Fruit fly (Drosophila melanogaster) whole organism, prepupa: ENCODE data around the gene CG12535.

Experiments
- Blimp-1 ChIP-seq: fragments of 200-800 bp; sonication (Bioruptor generic); optimal IDR thresholded peaks from 3 replicates; lab custom pipeline; 2017; ENCODE audit warnings: missing biosample characterization, missing genetic modification characterization, mild to moderate bottlenecking, moderate library complexity, missing genetic modification reagents
- CG10631 ChIP-seq: fragments of 200-800 bp; sonication (Bioruptor generic); optimal IDR thresholded peaks from 2 replicates; lab custom pipeline; 2016; ENCODE audit warnings: missing biosample characterization, missing genetic modification characterization
- CG11294 ChIP-seq: fragments of 200-800 bp; sonication (Bioruptor generic); IDR thresholded peaks from 2 replicates; pipeline ENCODE4 v1.3.6; 2022; ENCODE audit warnings: missing biosample characterization, missing genetic modification characterization
- CG11762 ChIP-seq: fragments of 200-800 bp; sonication (Bioruptor generic); optimal IDR thresholded peaks from 3 replicates; lab custom pipeline; 2016; ENCODE audit warnings: missing biosample characterization, missing genetic modification characterization; ENCODE audit not compliant: insufficient read depth
- CG11902 ChIP-seq: fragments of 200-800 bp; sonication (Bioruptor generic); optimal IDR thresholded peaks from 3 replicates; lab custom pipeline; 2016; ENCODE audit warnings: missing biosample characterization, missing genetic modification characterization
- CG15336 ChIP-seq: fragments of 200-800 bp; sonication (Bioruptor generic); IDR thresholded peaks from 2 replicates; pipeline ENCODE4 v1.3.6; 2022; ENCODE audit warnings: missing biosample characterization, missing genetic modification characterization
- CG1621 ChIP-seq: fragments of 200-800 bp; sonication (Bioruptor generic); optimal IDR thresholded peaks from 3 replicates; lab custom pipeline; 2018; ENCODE audit warnings: missing biosample characterization, mild to moderate bottlenecking, missing genetic modification characterization
- CG3032 ChIP-seq: fragments of 200-800 bp; optimal IDR thresholded peaks from 2 replicates; lab custom pipeline; 2019; ENCODE audit warnings: missing biosample characterization, mild to moderate bottlenecking, missing genetic modification characterization, moderate library complexity
- CG31627 ChIP-seq: fragments of 200-800 bp; sonication (Bioruptor generic); optimal IDR thresholded peaks from 3 replicates; lab custom pipeline; 2016; ENCODE audit warnings: missing biosample characterization, missing genetic modification characterization
- CG32006 ChIP-seq: fragments of 200-800 bp; sonication (Bioruptor generic); optimal IDR thresholded peaks from 3 replicates; lab custom pipeline; 2017; ENCODE audit warnings: missing biosample characterization, mild to moderate bottlenecking, missing genetic modification characterization
- CG34406 ChIP-seq: fragments of 200-800 bp; sonication (Bioruptor generic); optimal IDR thresholded peaks from 3 replicates; lab custom pipeline; 2016; ENCODE audit warnings: missing biosample characterization, missing genetic modification characterization
- CG3919 ChIP-seq: fragments of 200-800 bp; sonication (Bioruptor generic); optimal IDR thresholded peaks from 3 replicates; lab custom pipeline; 2016; ENCODE audit warnings: missing biosample characterization, missing genetic modification characterization
- CG4318 ChIP-seq: fragments of 200-800 bp; sonication (Bioruptor generic); optimal IDR thresholded peaks from 3 replicates; lab custom pipeline; 2017; ENCODE audit warnings: missing biosample characterization, mild to moderate bottlenecking, missing genetic modification characterization
- CG6163 ChIP-seq: fragments of 200-800 bp; sonication (Bioruptor generic); IDR thresholded peaks from 3 replicates; pipeline ENCODE4 v1.3.6; 2022; ENCODE audit warnings: missing biosample characterization, missing genetic modification characterization
- CG6276 ChIP-seq: fragments of 200-800 bp; sonication (Bioruptor generic); optimal IDR thresholded peaks from 2 replicates; lab custom pipeline; 2017; ENCODE audit warnings: missing biosample characterization, mild to moderate bottlenecking, missing genetic modification characterization
- CG6792 ChIP-seq: fragments of 200-800 bp; sonication (Bioruptor generic); optimal IDR thresholded peaks from 3 replicates; lab custom pipeline; 2016; ENCODE audit warnings: missing biosample characterization, missing genetic modification characterization
- CG6808 ChIP-seq: fragments of 200-800 bp; sonication (Bioruptor generic); optimal IDR thresholded peaks from 3 replicates; lab custom pipeline; 2017; ENCODE audit warnings: missing biosample characterization, missing genetic modification characterization, mild to moderate bottlenecking, moderate library complexity, missing genetic modification reagents
- CG7368 ChIP-seq: fragments of 200-800 bp; sonication (Bioruptor generic); optimal IDR thresholded peaks from 3 replicates; lab custom pipeline; 2016; ENCODE audit warnings: missing biosample characterization, missing genetic modification characterization
- CG8119 ChIP-seq: fragments of 200-800 bp; sonication (Bioruptor generic); IDR thresholded peaks from 3 replicates; pipeline ENCODE4 v1.3.6; 2022; ENCODE audit warnings: missing biosample characterization, missing genetic modification characterization
- CG8319 ChIP-seq: fragments of 200-800 bp; sonication (Bioruptor generic); optimal IDR thresholded peaks from 3 replicates; lab custom pipeline; 2016; ENCODE audit warnings: missing biosample characterization, missing genetic modification characterization
- CG9139 ChIP-seq: fragments of 200-800 bp; sonication (Bioruptor generic); optimal IDR thresholded peaks from 3 replicates; lab custom pipeline; 2017; ENCODE audit warnings: missing biosample characterization, mild to moderate bottlenecking, missing genetic modification characterization
- Eip78C ChIP-seq: fragments of 200-800 bp; sonication (Bioruptor generic); peaks from one replicate; lab custom pipeline; 2016; ENCODE audit warnings: missing biosample characterization, missing genetic modification characterization
- Ets21C ChIP-seq: fragments of 200-800 bp; sonication (Bioruptor generic); optimal IDR thresholded peaks from 3 replicates; lab custom pipeline; 2016; ENCODE audit warnings: missing biosample characterization, missing genetic modification characterization
- Ets96B ChIP-seq: fragments of 200-800 bp; optimal IDR thresholded peaks from 2 replicates; lab custom pipeline; 2019; ENCODE audit warnings: missing biosample characterization, mild to moderate bottlenecking, missing genetic modification characterization, moderate library complexity
- Gug ChIP-seq: fragments of 200-800 bp; sonication (Bioruptor generic); IDR thresholded peaks from 2 replicates; pipeline ENCODE4 v1.3.6; 2022; ENCODE audit warnings: missing biosample characterization, missing genetic modification characterization
- Hr38 ChIP-seq: sonication (Bioruptor generic); optimal IDR thresholded peaks from 2 replicates; lab custom pipeline; 2016; ENCODE audit warnings: missing biosample characterization, missing genetic modification characterization
- Hr39 ChIP-seq: fragments of 200-800 bp; sonication (Bioruptor generic); optimal IDR thresholded peaks from 2 replicates; lab custom pipeline; 2016; ENCODE audit warnings: missing biosample characterization, missing genetic modification characterization
- Lpt ChIP-seq: fragments of 200-800 bp; sonication (Bioruptor generic); optimal IDR thresholded peaks from 3 replicates; lab custom pipeline; 2016; ENCODE audit warnings: missing biosample characterization, missing genetic modification characterization
- Met ChIP-seq: fragments of 200-800 bp; sonication (Bioruptor generic); optimal IDR thresholded peaks from 3 replicates; lab custom pipeline; 2016; ENCODE audit warnings: missing biosample characterization, missing genetic modification characterization
- OdsH ChIP-seq: fragments of 200-800 bp; sonication (Bioruptor generic); optimal IDR thresholded peaks from 3 replicates; lab custom pipeline; 2016; ENCODE audit warnings: missing biosample characterization, missing genetic modification characterization
- Smox ChIP-seq: fragments of 200-800 bp; sonication (Bioruptor generic); optimal IDR thresholded peaks from 3 replicates; lab custom pipeline; 2016; ENCODE audit warnings: missing biosample characterization, missing genetic modification characterization
- Sox102F ChIP-seq: fragments of 200-800 bp; sonication (Bioruptor generic); optimal IDR thresholded peaks from 2 replicates; lab custom pipeline; 2016; ENCODE audit warnings: missing biosample characterization, mild to moderate bottlenecking, missing genetic modification characterization
- Sox14 ChIP-seq: fragments of 200-800 bp; sonication (Bioruptor generic); optimal IDR thresholded peaks from 3 replicates; lab custom pipeline; 2016; ENCODE audit warnings: missing biosample characterization, missing genetic modification characterization
- Sox15 ChIP-seq: fragments of 200-800 bp; sonication (Bioruptor generic); optimal IDR thresholded peaks from 3 replicates; lab custom pipeline; 2016; ENCODE audit warnings: missing biosample characterization, missing genetic modification characterization
- acj6 ChIP-seq: fragments of 200-800 bp; sonication (Bioruptor generic); optimal IDR thresholded peaks from 3 replicates; lab custom pipeline; 2016; ENCODE audit warnings: missing biosample characterization, missing genetic modification characterization
- cyc ChIP-seq: fragments of 200-800 bp; sonication (Bioruptor generic); optimal IDR thresholded peaks from 3 replicates; lab custom pipeline; 2016; ENCODE audit warnings: missing biosample characterization, missing genetic modification characterization
- dac ChIP-seq: fragments of 200-800 bp; sonication (Bioruptor generic); optimal IDR thresholded peaks from 2 replicates; lab custom pipeline; 2017; ENCODE audit warnings: missing biosample characterization, mild to moderate bottlenecking, missing genetic modification characterization
- eg ChIP-seq: fragments of 200-800 bp; sonication (Bioruptor generic); IDR thresholded peaks from 3 replicates; pipeline ENCODE4 v1.3.6; 2022; ENCODE audit warnings: missing biosample characterization, missing genetic modification characterization
- esn ChIP-seq: fragments of 200-800 bp; sonication (Bioruptor generic); optimal IDR thresholded peaks from 2 replicates; lab custom pipeline; 2016; ENCODE audit warnings: missing biosample characterization, mild to moderate bottlenecking, missing genetic modification characterization, moderate library complexity
- fd85E ChIP-seq: fragments of 200-800 bp; sonication (Bioruptor generic); optimal IDR thresholded peaks from 3 replicates; lab custom pipeline; 2016; ENCODE audit warnings: missing biosample characterization, missing genetic modification characterization
- fkh ChIP-seq: fragments of 200-800 bp; sonication (Bioruptor generic); optimal IDR thresholded peaks from 3 replicates; lab custom pipeline; 2017; ENCODE audit warnings: missing biosample characterization, mild to moderate bottlenecking, missing genetic modification characterization, moderate library complexity
- lz ChIP-seq: fragments of 200-800 bp; sonication (Bioruptor generic); optimal IDR thresholded peaks from 3 replicates; lab custom pipeline; 2016; ENCODE audit warnings: missing biosample characterization, missing genetic modification characterization
- net ChIP-seq: fragments of 200-800 bp; sonication (Bioruptor generic); optimal IDR thresholded peaks from 3 replicates; lab custom pipeline; 2016; ENCODE audit warnings: missing biosample characterization, missing genetic modification characterization
- pdm3 ChIP-seq: fragments of 200-800 bp; sonication (Bioruptor generic); optimal IDR thresholded peaks from 3 replicates; lab custom pipeline; 2016; ENCODE audit warnings: missing biosample characterization, missing genetic modification characterization
- salr ChIP-seq, 2 experiments: fragments of 200-800 bp; sonication (Bioruptor generic); optimal IDR thresholded peaks; 3 replicates each; lab custom pipeline; 2016 to 2018; ENCODE audit warnings: missing biosample characterization in 2 of 2, missing genetic modification characterization in 2 of 2, mild to moderate bottlenecking in 1 of 2
- ss ChIP-seq, 2 experiments: fragments of 200-800 bp; sonication (Bioruptor generic); optimal IDR thresholded peaks; 2 replicates in 1 of 2; 3 replicates in 1 of 2; lab custom pipeline; 2017 to 2018; ENCODE audit warnings: mild to moderate bottlenecking in 2 of 2, missing biosample characterization in 2 of 2, missing genetic modification characterization in 2 of 2, moderate library complexity in 1 of 2
- svp ChIP-seq: fragments of 200-800 bp; sonication (Bioruptor generic); peaks from one replicate; lab custom pipeline; 2016; ENCODE audit warnings: missing biosample characterization, missing genetic modification characterization
- topi ChIP-seq: fragments of 200-800 bp; sonication (Bioruptor generic); optimal IDR thresholded peaks from 3 replicates; lab custom pipeline; 2016; ENCODE audit warnings: missing biosample characterization, missing genetic modification characterization
- vri ChIP-seq: fragments of 200-800 bp; sonication (Bioruptor generic); optimal IDR thresholded peaks from 3 replicates; lab custom pipeline; 2016; ENCODE audit warnings: missing biosample characterization, mild to moderate bottlenecking, missing genetic modification characterization

Gene CG12535

dm6 chrX:3424963-3425362 lies 23.8 kb downstream of the CG12535 start (continued):
- TF ChIP-seq Ets21C (no peak), eg (GFP tag; lab: Robert Waterston, UW) (peak; percentile 73), dac (GFP tag; lab: Kevin White, UChicago) (peak; percentile 21), CG6808 (GFP tag; lab: Kevin White, UChicago) (no peak), CG8119 (GFP tag; lab: Robert Waterston, UW) (peak; percentile 56; the same call in 1 of the 3 replicates), topi (peak; percentile 54), CG1621 (tag; lab: Kevin White, UChicago) (peak; percentile 24), pdm3 (GFP tag; lab: Kevin White, UChicago) (peak; percentile 62), CG7368 (GFP tag; lab: Kevin White, UChicago) (peak; percentile 33), Gug (GFP tag; lab: Robert Waterston, UW) (0 out of 2 replicates have a peak, but pooled peaks have one; percentile 32), CG6792 (GFP tag; lab: Kevin White, UChicago) (no peak), ss (GFP tag; optimal IDR thresholded peaks at IDR 0.05; lab: Kevin White, UChicago) (no peak), Ets96B (peak; percentile 44), Lpt (peak; percentile 26), vri (GFP tag; lab: Kevin White, UChicago) (peak; percentile 30), CG3919 (GFP tag; lab: Kevin White, UChicago) (peak; percentile 48), lz (GFP tag; lab: Kevin White, UChicago) (peak; percentile 50), svp (GFP tag; lab: Kevin White, UChicago) (peak; percentile 79), esn (peak; percentile 47), CG11294 (GFP tag; lab: Robert Waterston, UW) (no peak), fkh (peak; percentile 41), CG31627 (GFP tag; lab: Kevin White, UChicago) (peak; percentile 46), CG6163 (GFP tag; lab: Robert Waterston, UW) (peak; percentile 77), salr (GFP tag; optimal IDR thresholded peaks at IDR 0.05; lab: Kevin White, UChicago) (peak in 1 of 2 experiments; percentile 1), cyc (GFP tag; lab: Kevin White, UChicago) (peak; percentile 24), Sox14 (GFP tag; lab: Kevin White, UChicago) (peak; percentile 43), Eip78C (GFP tag; lab: Kevin White, UChicago) (peak; percentile 76), CG11762 (GFP tag; lab: Kevin White, UChicago) (peak; percentile 8), CG11902 (GFP tag; lab: Kevin White, UChicago) (peak; percentile 8), Blimp-1 (no peak), CG15336 (peak; percentile 63), CG34406 (GFP tag; lab: Kevin White, UChicago) (peak; percentile 35), net (GFP tag; lab: Kevin White, UChicago) (peak; percentile 34), fd85E (no peak), Hr38 (no peak), CG9139 (no peak)

DNA sequence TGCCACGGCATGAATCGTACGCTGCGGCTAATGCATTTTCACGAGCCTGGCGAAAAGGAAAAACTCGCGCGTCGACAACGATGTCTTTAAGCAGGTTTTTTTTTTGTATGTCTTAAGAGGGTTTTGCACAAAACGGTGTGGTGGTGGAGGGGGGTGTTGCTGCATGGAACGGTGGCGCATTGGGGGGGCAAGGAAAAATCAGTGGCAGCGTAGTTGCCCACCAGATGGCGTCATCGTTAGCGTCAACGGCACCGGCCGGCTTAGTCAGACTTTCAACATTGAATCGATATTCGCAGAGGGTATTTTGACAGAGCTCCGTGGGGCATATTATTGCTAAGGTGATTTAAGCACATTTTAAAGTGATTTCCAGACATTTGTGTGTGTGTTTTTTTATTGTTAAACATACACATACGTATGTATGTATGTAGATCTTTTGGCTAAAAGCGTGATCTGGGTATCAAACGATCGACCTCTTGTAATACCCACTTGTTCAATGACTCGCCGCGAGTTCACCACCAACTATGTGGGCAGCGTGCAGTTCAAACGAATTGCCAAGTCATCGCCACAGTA lies 25.5 kb downstream of the CG12535 start:
- TF ChIP-seq Blimp-1 (no peak), vri (GFP tag; lab: Kevin White, UChicago) (no peak), Met (no peak), lz (GFP tag; lab: Kevin White, UChicago) (no peak), CG8119 (GFP tag; lab: Robert Waterston, UW) (peak; percentile 90), Sox15 (GFP tag; lab: Kevin White, UChicago) (no peak), Smox (GFP tag; lab: Kevin White, UChicago) (no peak), fkh (no peak), CG32006 (GFP tag; lab: Kevin White, UChicago) (peak; percentile 85), esn (peak; percentile 14), CG10631 (GFP tag; lab: Kevin White, UChicago) (peak; percentile 49), Hr38 (no peak), Ets21C (no peak), Sox102F (no peak), Hr39 (GFP tag; lab: Kevin White, UChicago) (peak; percentile 22), CG15336 (peak; percentile 90), Sox14 (GFP tag; lab: Kevin White, UChicago) (peak; percentile 26), CG9139 (no peak), CG6276 (GFP tag; lab: Kevin White, UChicago) (peak; percentile 74), CG34406 (GFP tag; lab: Kevin White, UChicago) (no peak), CG31627 (GFP tag; lab: Kevin White, UChicago) (no peak), acj6 (GFP tag; lab: Kevin White, UChicago) (peak; percentile 33), CG3032 (tag; lab: Kevin White, UChicago) (no peak), ss (GFP tag; optimal IDR thresholded peaks at IDR 0.05; lab: Kevin White, UChicago) (no peak), CG11762 (GFP tag; lab: Kevin White, UChicago) (peak; percentile 7), CG4318 (peak; percentile 73), CG8319 (GFP tag; lab: Kevin White, UChicago) (no peak), svp (GFP tag; lab: Kevin White, UChicago) (peak; percentile 55), Gug (GFP tag; lab: Robert Waterston, UW) (peak; percentile 74), OdsH (GFP tag; lab: Kevin White, UChicago) (peak; percentile 50)
